Fruit fly (Drosophila melanogaster) whole organism, embryonic: Measurements from ENCODE around the gene Pdxk.

Experiments
- Atf6 ChIP-seq: fragments of 200-800 bp; sonication (Bioruptor generic); IDR thresholded peaks from 2 replicates; pipeline ENCODE4 v1.3.6; 2022; ENCODE audit warnings: missing biosample characterization, missing genetic modification characterization
- Bgb ChIP-seq: fragments of 200-800 bp; sonication (Bioruptor generic); IDR thresholded peaks from 2 replicates; pipeline ENCODE4 v1.3.6; 2022; ENCODE audit warnings: missing biosample characterization, missing genetic modification characterization; ENCODE audit not compliant: partially characterized antibody
- CG10431 ChIP-seq: fragments of 200-800 bp; sonication (Bioruptor generic); optimal IDR thresholded peaks from 3 replicates; lab custom pipeline; 2018; ENCODE audit warnings: missing biosample characterization, mild to moderate bottlenecking, missing genetic modification characterization
- CG11723 ChIP-seq: fragments of 200-800 bp; sonication (Bioruptor generic); optimal IDR thresholded peaks from 2 replicates; lab custom pipeline; 2017; ENCODE audit warnings: missing biosample characterization, mild to moderate bottlenecking, missing genetic modification characterization
- CG12219 ChIP-seq: fragments of 200-800 bp; sonication (Bioruptor generic); optimal IDR thresholded peaks from 3 replicates; lab custom pipeline; 2018; ENCODE audit warnings: missing biosample characterization, mild to moderate bottlenecking, missing genetic modification characterization
- CG13424 ChIP-seq: fragments of 200-800 bp; sonication (Bioruptor generic); optimal IDR thresholded peaks from 2 replicates; lab custom pipeline; 2019; ENCODE audit warnings: missing biosample characterization, mild to moderate bottlenecking, missing genetic modification characterization, moderate library complexity
- CG15269 ChIP-seq: fragments of 200-800 bp; sonication (Bioruptor generic); optimal IDR thresholded peaks from 2 replicates; lab custom pipeline; 2018; ENCODE audit warnings: missing biosample characterization, mild to moderate bottlenecking, missing genetic modification characterization, moderate library complexity
- CG18619 ChIP-seq: fragments of 200-800 bp; sonication (Bioruptor generic); optimal IDR thresholded peaks from 3 replicates; lab custom pipeline; 2017; ENCODE audit warnings: missing biosample characterization, mild to moderate bottlenecking, missing genetic modification characterization
- CG32767 ChIP-seq: fragments of 200-800 bp; sonication (Bioruptor generic); IDR thresholded peaks from 2 replicates; pipeline ENCODE4 v1.3.6; 2022; ENCODE audit warnings: missing biosample characterization, missing genetic modification characterization
- CG3995 ChIP-seq: fragments of 200-800 bp; sonication (Bioruptor generic); optimal IDR thresholded peaks from 3 replicates; lab custom pipeline; 2016; ENCODE audit warnings: missing biosample characterization, missing genetic modification characterization
- CG7271 ChIP-seq: fragments of 200-800 bp; sonication (Bioruptor generic); optimal IDR thresholded peaks from 2 replicates; lab custom pipeline; 2018; ENCODE audit warnings: missing biosample characterization, mild to moderate bottlenecking, missing genetic modification characterization, moderate library complexity
- CG8290 ChIP-seq, 3 experiments: fragments of 200-800 bp; sonication (Bioruptor generic); optimal IDR thresholded peaks; 2 replicates each; lab custom pipeline; 2016 to 2019; ENCODE audit warnings: missing biosample characterization in 3 of 3, missing genetic modification characterization in 3 of 3, mild to moderate bottlenecking in 2 of 3, moderate library complexity in 1 of 3
- Dad ChIP-seq: fragments of 200-800 bp; sonication (Bioruptor generic); optimal IDR thresholded peaks from 3 replicates; lab custom pipeline; 2016; ENCODE audit warnings: missing biosample characterization, missing genetic modification characterization
- Deaf1 ChIP-seq: fragments of 200-800 bp; optimal IDR thresholded peaks from 3 replicates; lab custom pipeline; 2019; ENCODE audit warnings: missing biosample characterization, mild to moderate bottlenecking, missing genetic modification characterization, moderate library complexity
- Dek ChIP-seq: fragments of 200-800 bp; sonication (Bioruptor generic); optimal IDR thresholded peaks from 3 replicates; lab custom pipeline; 2019; ENCODE audit warnings: missing biosample characterization, mild to moderate bottlenecking, missing genetic modification characterization, moderate library complexity
- Fer2 ChIP-seq: fragments of 200-800 bp; sonication (Bioruptor generic); optimal IDR thresholded peaks from 2 replicates; lab custom pipeline; 2018; ENCODE audit warnings: missing biosample characterization, mild to moderate bottlenecking, missing genetic modification characterization, moderate library complexity
- HHEX ChIP-seq: fragments of 200-800 bp; sonication (Bioruptor generic); optimal IDR thresholded peaks from 3 replicates; lab custom pipeline; 2017; ENCODE audit warnings: missing biosample characterization, mild to moderate bottlenecking, missing genetic modification characterization, missing genetic modification reagents
- Hr78 ChIP-seq, 2 experiments: fragments of 200-800 bp in 1 of 2; fragments of >200 bp in 1 of 2; sonication (Bioruptor generic) in 1 of 2; optimal IDR thresholded peaks; 2 replicates each; lab custom pipeline; 2017 to 2019; ENCODE audit warnings: missing biosample characterization in 2 of 2, missing genetic modification characterization in 2 of 2, mild to moderate bottlenecking in 1 of 2, moderate library complexity in 1 of 2
- Mad ChIP-seq: fragments of 200-800 bp; sonication (Bioruptor generic); optimal IDR thresholded peaks from 2 replicates; lab custom pipeline; 2016; ENCODE audit warnings: missing biosample characterization, missing genetic modification characterization
- Med ChIP-seq: fragments of 200-800 bp; sonication (Bioruptor generic); peaks from one replicate; lab custom pipeline; 2016; ENCODE audit warnings: missing biosample characterization, missing genetic modification characterization, mild to moderate bottlenecking, inconsistent platforms, moderate library complexity
- Neu2 ChIP-seq: fragments of 200-800 bp; sonication (Bioruptor generic); optimal IDR thresholded peaks from 3 replicates; lab custom pipeline; 2016; ENCODE audit warnings: missing biosample characterization, missing genetic modification characterization, borderline replicate concordance
- Taf1 ChIP-seq: fragments of 200-800 bp; sonication (Bioruptor generic); IDR thresholded peaks from 2 replicates; pipeline ENCODE4 v1.3.6; 2022; ENCODE audit warnings: missing biosample characterization, missing genetic modification characterization
- Trl ChIP-seq, 3 experiments: fragments of >200 bp in 2 of 3; fragments of 200-800 bp in 1 of 3; sonication (Bioruptor generic) in 1 of 3; optimal IDR thresholded peaks; 2 replicates in 1 of 3; 3 replicates in 2 of 3; lab custom pipeline; 2016 to 2017; ENCODE audit warnings: missing biosample characterization in 1 of 3, missing genetic modification characterization in 1 of 3
- Vsx1 ChIP-seq: fragments of 200-800 bp; sonication (Bioruptor generic); optimal IDR thresholded peaks from 2 replicates; lab custom pipeline; 2017; ENCODE audit warnings: missing biosample characterization, mild to moderate bottlenecking, missing genetic modification characterization, missing genetic modification reagents
- aop ChIP-seq: fragments of 200-800 bp; sonication (Bioruptor generic); IDR thresholded peaks from 2 replicates; pipeline ENCODE4 v1.3.6; 2022; ENCODE audit warnings: missing biosample characterization, missing genetic modification characterization
- cg ChIP-seq: fragments of 200-800 bp; sonication (Bioruptor generic); optimal IDR thresholded peaks from 3 replicates; lab custom pipeline; 2019; ENCODE audit warnings: missing biosample characterization, mild to moderate bottlenecking, missing genetic modification characterization, moderate library complexity
- chinmo ChIP-seq: fragments of 200-800 bp; sonication (Bioruptor generic); IDR thresholded peaks from 4 replicates; pipeline ENCODE4 v1.3.6; 2022; ENCODE audit warnings: missing biosample characterization, missing genetic modification characterization; ENCODE audit not compliant: partially characterized antibody
- danr ChIP-seq: fragments of 200-800 bp; sonication (Bioruptor generic); IDR thresholded peaks from 2 replicates; pipeline ENCODE4 v1.3.6; 2022; ENCODE audit warnings: missing biosample characterization, missing genetic modification characterization
- en ChIP-seq: fragments of 200-800 bp; sonication (Bioruptor generic); optimal IDR thresholded peaks from 2 replicates; lab custom pipeline; 2016; ENCODE audit warnings: missing biosample characterization, missing genetic modification characterization
- gro ChIP-seq: fragments of 200-800 bp; sonication (Bioruptor generic); optimal IDR thresholded peaks from 2 replicates; lab custom pipeline; 2016; ENCODE audit warnings: missing biosample characterization, missing genetic modification characterization
- nom ChIP-seq: fragments of 200-800 bp; sonication (Bioruptor generic); optimal IDR thresholded peaks from 2 replicates; lab custom pipeline; 2017; ENCODE audit warnings: missing biosample characterization, missing genetic modification characterization, mild to moderate bottlenecking, moderate library complexity, missing genetic modification reagents
- p53 ChIP-seq: fragments of 200-800 bp; sonication (Bioruptor generic); optimal IDR thresholded peaks from 2 replicates; lab custom pipeline; 2016; ENCODE audit warnings: missing biosample characterization, missing genetic modification characterization
- pho ChIP-seq: fragments of 200-800 bp; sonication (Bioruptor generic); optimal IDR thresholded peaks from 2 replicates; lab custom pipeline; 2016; ENCODE audit warnings: missing biosample characterization, missing genetic modification characterization
- sens ChIP-seq: fragments of 200-800 bp; sonication (Bioruptor generic); peaks from one replicate; lab custom pipeline; 2016; ENCODE audit warnings: missing biosample characterization, missing genetic modification characterization
- stc ChIP-seq: fragments of 200-800 bp; sonication (Bioruptor generic); IDR thresholded peaks from 2 replicates; pipeline ENCODE4 v1.3.6; 2022; ENCODE audit warnings: missing biosample characterization, missing genetic modification characterization
- tio ChIP-seq: fragments of 200-800 bp; sonication (Bioruptor generic); optimal IDR thresholded peaks from 2 replicates; lab custom pipeline; 2017; ENCODE audit warnings: missing biosample characterization, missing genetic modification characterization, inconsistent platforms
- tna ChIP-seq: fragments of 200-800 bp; sonication (Bioruptor generic); IDR thresholded peaks from 2 replicates; pipeline ENCODE4 v1.3.6; 2022; ENCODE audit warnings: missing biosample characterization, missing genetic modification characterization; ENCODE audit not compliant: partially characterized antibody
- z ChIP-seq: fragments of 200-800 bp; sonication (Bioruptor generic); IDR thresholded peaks from 3 replicates; pipeline ENCODE4 v1.3.6; 2022; ENCODE audit warnings: missing biosample characterization, missing genetic modification characterization

The Pdxk gene

dm6 chr3L:9340232-9340631, 19.9 kb upstream of the Pdxk start (continued):
- TF ChIP-seq CG7271 (tag; lab: Kevin White, UChicago) (no peak), Fer2 (tag; lab: Kevin White, UChicago) (no peak), CG11723 (GFP tag; lab: Kevin White, UChicago) (no peak), CG18619 (GFP tag; lab: Kevin White, UChicago) (no peak), tio (GFP tag; lab: Kevin White, UChicago) (no peak), sens (GFP tag; lab: Kevin White, UChicago) (no peak), Mad (GFP tag; lab: Kevin White, UChicago) (no peak), CG8290 (GFP tag; optimal IDR thresholded peaks at IDR 0.05; lab: Kevin White, UChicago) (no peak), CG8290 (tag; optimal IDR thresholded peaks at IDR 0.05; lab: Kevin White, UChicago) (peak in 1 of 2 experiments; percentile 42), en (GFP tag; lab: Kevin White, UChicago) (no peak), z (peak; percentile 56; the same call in 2 of the 3 replicates), p53 (no peak), CG12219 (GFP tag; lab: Kevin White, UChicago) (no peak), Dad (GFP tag; lab: Kevin White, UChicago) (no peak), Trl (optimal IDR thresholded peaks at IDR 0.05; lab: Kevin White, UChicago) (peak; percentile 70 to 82), Trl (GFP tag; optimal IDR thresholded peaks at IDR 0.05; lab: Kevin White, UChicago) (no peak), danr (GFP tag; lab: Robert Waterston, UW) (no peak), Deaf1 (tag; lab: Kevin White, UChicago) (no peak), Bgb (GFP tag; lab: Robert Waterston, UW) (0 out of 2 replicates have a peak, but pooled peaks have one; percentile 10), Taf1 (GFP tag; lab: Robert Waterston, UW) (no peak), gro (no peak), stc (no peak), Neu2 (no peak), nom (peak; percentile 12), HHEX (no peak), Med (GFP tag; lab: Kevin White, UChicago) (peak; percentile 69), Dek (tag; lab: Kevin White, UChicago) (no peak), CG3995 (GFP tag; lab: Kevin White, UChicago) (no peak), Vsx1 (GFP tag; lab: Kevin White, UChicago) (peak; percentile 6), CG10431 (no peak), tna (0 out of 2 replicates have a peak, but pooled peaks have one; percentile 23), CG32767 (GFP tag; lab: Robert Waterston, UW) (no peak), Hr78 (GFP tag; optimal IDR thresholded peaks at IDR 0.05; lab: Kevin White, UChicago) (no peak)

dm6 chr3L:9340839-9341238, 19.3 kb upstream of the Pdxk start:
- TF ChIP-seq CG3995 (GFP tag; lab: Kevin White, UChicago) = peak; percentile 15
- TF ChIP-seq CG8290 (GFP tag; optimal IDR thresholded peaks at IDR 0.05; lab: Kevin White, UChicago) = no peak
- TF ChIP-seq CG8290 (tag; optimal IDR thresholded peaks at IDR 0.05; lab: Kevin White, UChicago) = peak in 1 of 2 experiments; percentile 14
- 0 out of 4 replicates have a peak, but pooled peaks have one; percentile 45 for TF ChIP-seq chinmo (GFP tag; lab: Robert Waterston, UW)
- peak; percentile 16 to 18 for TF ChIP-seq Trl (optimal IDR thresholded peaks at IDR 0.05; lab: Kevin White, UChicago)
- no peak for TF ChIP-seq Trl (GFP tag; optimal IDR thresholded peaks at IDR 0.05; lab: Kevin White, UChicago)
- TF ChIP-seq CG15269 = peak; percentile 62
- peak; percentile 53 for TF ChIP-seq Med (GFP tag; lab: Kevin White, UChicago)
- no peak for TF ChIP-seq tna
- 0 out of 2 replicates have a peak, but pooled peaks have one; percentile 10 for TF ChIP-seq aop (GFP tag; lab: Robert Waterston, UW)
- TF ChIP-seq cg = peak; percentile 62
- TF ChIP-seq Atf6 (GFP tag; lab: Robert Waterston, UW) = 0 out of 2 replicates have a peak, but pooled peaks have one; percentile 16
- TF ChIP-seq CG13424 (tag; lab: Kevin White, UChicago) = no peak
- no peak for TF ChIP-seq pho (GFP tag; lab: Kevin White, UChicago)
- peak; percentile 46 for TF ChIP-seq Deaf1 (tag; lab: Kevin White, UChicago)
